Worm (Caenorhabditis elegans) whole organism, mixed stage, embryonic: ENCODE measurements around the gene C02F5.14.

Experiments
- bed-3 ChIP-seq: fragments of 200-800 bp; sonication (Bioruptor generic); optimal IDR thresholded peaks from 3 replicates; lab custom pipeline; 2018; ENCODE audit warnings: mild to moderate bottlenecking, missing genetic modification characterization, moderate library complexity, missing compliant biosample characterization
- blmp-1 ChIP-seq: fragments of 150-350 bp; optimal IDR thresholded peaks from 2 replicates; lab custom pipeline; 2014; ENCODE audit warnings: missing biosample characterization, missing genetic modification characterization
- ceh-39 ChIP-seq: fragments of 150-350 bp; optimal IDR thresholded peaks from 2 replicates; lab custom pipeline; 2014; ENCODE audit warnings: missing biosample characterization, missing genetic modification characterization
- ceh-83 ChIP-seq: fragments of 200-800 bp; sonication (Bioruptor generic); optimal IDR thresholded peaks from 2 replicates; lab custom pipeline; 2018; ENCODE audit warnings: mild to moderate bottlenecking, missing genetic modification characterization, missing compliant biosample characterization
- ces-1 ChIP-seq: fragments of 150-350 bp; optimal IDR thresholded peaks from 2 replicates; lab custom pipeline; 2014; ENCODE audit warnings: missing biosample characterization, missing genetic modification reagents, missing genetic modification characterization
- drap-1 ChIP-seq: fragments of 200-800 bp; sonication (Bioruptor generic); optimal IDR thresholded peaks from 3 replicates; lab custom pipeline; 2018; ENCODE audit warnings: mild to moderate bottlenecking, missing genetic modification characterization, missing compliant biosample characterization
- elt-1 ChIP-seq: sonication (generic microtip); optimal IDR thresholded peaks from 2 replicates; lab custom pipeline; 2017; ENCODE audit warnings: missing genetic modification characterization, mild to moderate bottlenecking, missing compliant biosample characterization, antibody characterized with exemption, moderate library complexity, borderline replicate concordance; ENCODE audit not compliant: insufficient read depth
- elt-3 ChIP-seq: fragments of 150-350 bp; optimal IDR thresholded peaks from 2 replicates; lab custom pipeline; 2014; ENCODE audit warnings: missing biosample characterization, missing genetic modification characterization
- flh-1 ChIP-seq: fragments of 200-800 bp; sonication (Bioruptor generic); optimal IDR thresholded peaks from 2 replicates; lab custom pipeline; 2018; ENCODE audit warnings: mild to moderate bottlenecking, missing genetic modification characterization, moderate library complexity, missing compliant biosample characterization
- ham-2 ChIP-seq: fragments of 200-800 bp; sonication (Bioruptor generic); optimal IDR thresholded peaks from 2 replicates; lab custom pipeline; 2018; ENCODE audit warnings: mild to moderate bottlenecking, missing genetic modification characterization, missing compliant biosample characterization
- hlh-1 ChIP-seq: fragments of 150-350 bp; optimal IDR thresholded peaks from 2 replicates; lab custom pipeline; 2014; ENCODE audit warnings: missing biosample characterization, missing genetic modification reagents, missing genetic modification characterization
- lin-13 ChIP-seq: fragments of 150-350 bp; optimal IDR thresholded peaks from 2 replicates; lab custom pipeline; 2014; ENCODE audit warnings: missing biosample characterization, missing genetic modification characterization
- lin-32 ChIP-seq: fragments of 200-800 bp; sonication (Bioruptor generic); optimal IDR thresholded peaks from 2 replicates; lab custom pipeline; 2018; ENCODE audit warnings: mild to moderate bottlenecking, missing genetic modification characterization, missing compliant biosample characterization
- lsy-2 ChIP-seq: fragments of 150-350 bp; optimal IDR thresholded peaks from 2 replicates; lab custom pipeline; 2014; ENCODE audit warnings: missing biosample characterization, missing genetic modification characterization
- mab-5 ChIP-seq: fragments of 150-350 bp; optimal IDR thresholded peaks from 2 replicates; lab custom pipeline; 2014; ENCODE audit warnings: missing biosample characterization, missing genetic modification characterization
- mep-1 ChIP-seq: fragments of 150-350 bp; optimal IDR thresholded peaks from 2 replicates; lab custom pipeline; 2017; ENCODE audit warnings: missing biosample characterization, missing genetic modification reagents, missing genetic modification characterization, inconsistent platforms
- mls-2 ChIP-seq: sonication (generic microtip); optimal IDR thresholded peaks from 2 replicates; lab custom pipeline; 2016; ENCODE audit warnings: mild to moderate bottlenecking, missing genetic modification characterization, moderate library complexity, missing compliant biosample characterization
- nhr-12 ChIP-seq: fragments of 150-350 bp; optimal IDR thresholded peaks from 2 replicates; lab custom pipeline; 2014; ENCODE audit warnings: missing biosample characterization, missing genetic modification characterization
- nhr-237 ChIP-seq: fragments of 150-350 bp; optimal IDR thresholded peaks from 2 replicates; lab custom pipeline; 2014; ENCODE audit warnings: missing biosample characterization, missing genetic modification characterization
- nhr-28 ChIP-seq: fragments of 150-350 bp; optimal IDR thresholded peaks from 2 replicates; lab custom pipeline; 2014; ENCODE audit warnings: missing biosample characterization, missing genetic modification characterization
- nhr-76 ChIP-seq: sonication (generic microtip); optimal IDR thresholded peaks from 2 replicates; lab custom pipeline; 2017; ENCODE audit warnings: missing biosample characterization, missing genetic modification characterization
- pha-4 ChIP-seq: fragments of 150-350 bp; optimal IDR thresholded peaks from 2 replicates; lab custom pipeline; 2018; ENCODE audit warnings: missing biosample characterization, missing genetic modification reagents, missing genetic modification characterization
- snpc-4 ChIP-seq: fragments of 150-350 bp; optimal IDR thresholded peaks from 2 replicates; lab custom pipeline; 2014; ENCODE audit warnings: missing biosample characterization, missing genetic modification characterization
- tbx-8 ChIP-seq: fragments of 200-800 bp; sonication (Bioruptor generic); optimal IDR thresholded peaks from 2 replicates; lab custom pipeline; 2018; ENCODE audit warnings: mild to moderate bottlenecking, missing genetic modification characterization, moderate library complexity, missing compliant biosample characterization
- unc-120 ChIP-seq: sonication (generic microtip); optimal IDR thresholded peaks from 2 replicates; lab custom pipeline; 2017; ENCODE audit warnings: missing genetic modification characterization, missing compliant biosample characterization; ENCODE audit not compliant: poor library complexity, severe bottlenecking
- unc-62 ChIP-seq: fragments of 150-350 bp; optimal IDR thresholded peaks from 2 replicates; lab custom pipeline; 2014; ENCODE audit warnings: missing biosample characterization, missing genetic modification reagents, missing genetic modification characterization
- zip-8 ChIP-seq: fragments of 150-350 bp; optimal IDR thresholded peaks from 2 replicates; lab custom pipeline; 2014; ENCODE audit warnings: missing biosample characterization, missing genetic modification characterization

C02F5.14 gene

DNA sequence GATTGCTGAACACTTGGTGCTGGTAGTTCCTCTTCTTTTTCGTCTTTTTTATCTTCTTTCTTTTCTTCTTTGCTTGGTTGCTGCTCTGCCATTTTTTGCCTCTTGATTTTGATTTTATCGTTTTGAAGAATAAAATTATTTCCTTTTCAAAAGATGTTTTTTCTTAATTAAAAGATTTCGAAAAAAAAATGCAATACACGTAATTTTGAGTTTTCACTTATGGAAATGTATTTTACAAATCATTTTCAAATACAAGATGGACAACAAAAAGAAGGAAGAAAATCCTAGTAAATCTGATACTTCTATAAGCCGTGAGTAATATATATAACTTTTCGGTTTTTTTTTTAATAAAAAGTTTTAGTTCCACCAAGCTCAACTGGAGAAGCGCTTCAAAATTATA lies 14.1 kb upstream of the C02F5.14 start, which contains the start of the genes C02F5.10 and C02F5.2:
C02F5.10 (minus strand) TSS at position 101 of the 400 bp plus-strand sequence.
C02F5.2 (plus strand) TSS at position 239 of the 400 bp plus-strand sequence.
- TF ChIP-seq hlh-1 (no peak), tbx-8 (GFP tag; lab: Kevin White, UChicago) (no peak)
- TF ChIP-seq, all 35 proteins: peak for 0

DNA sequence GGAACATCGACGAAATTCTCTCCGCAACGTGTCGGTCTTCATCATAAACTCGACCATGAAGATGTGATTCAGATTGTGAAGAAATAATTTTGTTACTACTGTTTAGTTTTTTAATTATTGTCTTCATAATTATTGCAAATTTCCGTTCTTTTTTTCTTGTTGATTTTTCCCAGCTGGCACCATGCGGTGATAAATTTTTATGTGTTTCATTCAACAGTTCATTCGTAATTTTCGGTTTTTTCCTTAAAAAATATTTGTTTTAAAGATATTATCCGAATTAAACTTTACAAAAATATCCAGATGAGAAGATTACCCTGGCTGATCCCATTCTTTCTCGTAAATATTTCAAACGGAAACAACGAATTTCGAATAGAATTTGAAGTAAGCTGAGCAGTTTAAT lies 11.7 kb upstream of the C02F5.14 start, which contains the start of gene C02F5.13:
C02F5.13 (plus strand) TSS at position 301 of the 400 bp plus-strand sequence.
- no peak for TF ChIP-seq unc-62
- TF ChIP-seq unc-120 (tag; lab: Kevin White, UChicago), result no peak
- TF ChIP-seq nhr-28 (tag; lab: Kevin White, UChicago), result no peak
- TF ChIP-seq tbx-8 (GFP tag; lab: Kevin White, UChicago), result no peak
- no peak for TF ChIP-seq blmp-1
- TF ChIP-seq bed-3 (GFP tag; lab: Kevin White, UChicago), result no peak

DNA sequence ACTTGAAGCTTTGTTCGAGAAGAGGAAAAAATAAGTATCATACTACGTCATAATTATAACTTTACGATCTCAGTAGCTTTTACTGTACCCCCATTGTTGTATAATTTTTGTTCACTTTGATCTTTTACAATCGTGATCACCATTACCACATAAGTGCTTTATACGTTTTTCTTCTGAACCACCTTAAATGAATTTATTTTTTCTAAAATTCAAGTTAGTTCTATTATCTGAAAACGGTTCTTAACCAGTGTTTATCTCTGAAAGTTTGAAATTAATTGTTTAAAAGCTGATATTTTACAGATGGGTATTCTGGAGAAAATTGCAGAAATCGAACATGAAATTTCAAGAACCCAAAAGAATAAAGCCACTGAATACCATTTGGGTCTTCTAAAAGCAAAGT lies 10.3 kb upstream of the C02F5.14 start, which contains the start of gene C02F5.3:
C02F5.3 (plus strand) TSS at position 301 of the 400 bp plus-strand sequence.
- TF ChIP-seq ham-2, result no peak
- TF ChIP-seq mab-5 (tag; lab: Kevin White, UChicago), result no peak
- TF ChIP-seq blmp-1, result no peak
- no peak for TF ChIP-seq lin-32 (GFP tag; lab: Kevin White, UChicago)
- no peak for TF ChIP-seq nhr-28 (tag; lab: Kevin White, UChicago)
- no peak for TF ChIP-seq hlh-1
- no peak for TF ChIP-seq snpc-4
- TF ChIP-seq nhr-12 (tag; lab: Kevin White, UChicago), result no peak

DNA sequence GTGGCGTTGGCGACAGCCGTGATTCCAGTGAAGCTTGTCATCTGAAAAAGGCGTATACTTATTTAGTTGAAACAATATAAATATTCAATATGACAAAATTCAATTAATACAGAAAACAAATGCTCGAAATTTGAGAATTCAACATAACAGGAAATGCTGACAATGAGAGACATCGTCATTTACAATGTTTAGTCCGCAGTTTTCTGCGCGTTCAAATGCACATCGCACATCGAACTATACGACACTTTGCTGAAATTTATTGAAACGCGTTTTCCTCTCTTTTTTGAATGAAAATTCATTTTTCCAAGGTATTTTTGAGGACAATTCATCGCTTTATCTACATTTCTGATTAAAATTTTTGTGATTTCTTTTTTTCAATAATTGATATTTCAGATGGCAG lies 8.7 kb upstream of the C02F5.14 start, which contains the start of the genes pbs-6 and cids-1:
pbs-6 (minus strand) TSS at position 41 of the 400 bp plus-strand sequence.
cids-1 (plus strand) TSS at position 394 of the 400 bp plus-strand sequence.
- TF ChIP-seq hlh-1 (peak; percentile 6), nhr-28 (tag; lab: Kevin White, UChicago) (no peak), ceh-39 (no peak), mab-5 (tag; lab: Kevin White, UChicago) (no peak), lsy-2 (tag; lab: Kevin White, UChicago) (peak; percentile 6), ham-2 (no peak)

DNA sequence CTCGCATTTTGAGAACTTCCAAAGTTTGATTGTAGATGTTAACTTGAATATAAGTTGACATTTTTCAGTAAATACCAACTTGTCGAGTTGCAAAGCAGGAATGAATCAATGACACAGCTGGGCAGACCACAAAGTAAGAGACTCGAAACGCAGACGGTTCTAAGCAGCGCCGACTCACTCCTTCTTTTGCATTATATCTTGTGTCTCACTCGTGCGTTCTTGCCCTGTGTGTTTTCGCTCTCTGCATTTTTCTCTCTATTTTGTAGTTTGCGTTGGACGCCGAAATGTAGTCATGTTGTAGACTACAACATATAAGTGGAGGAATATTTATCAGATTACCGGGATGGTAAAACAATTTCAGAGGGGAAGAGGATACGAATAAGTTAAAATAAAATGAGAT lies 7.5 kb upstream of the C02F5.14 start, which contains the start of gene C02F5.12:
C02F5.12 (minus strand) TSS at position 221 of the 400 bp plus-strand sequence.
- TF ChIP-seq ceh-83 (GFP tag; lab: Kevin White, UChicago) (no peak), lin-13 (tag; lab: Kevin White, UChicago) (no peak), nhr-237 (tag; lab: Kevin White, UChicago) (no peak), hlh-1 (no peak), snpc-4 (no peak), ces-1 (GFP tag; lab: Kevin White, UChicago) (no peak), ceh-39 (no peak), mep-1 (tag; lab: Kevin White, UChicago) (peak; percentile 6), mls-2 (tag; lab: Kevin White, UChicago) (no peak), drap-1 (GFP tag; lab: Kevin White, UChicago) (no peak), nhr-12 (tag; lab: Kevin White, UChicago) (peak; percentile 95), pha-4 (tag; lab: Kevin White, UChicago) (no peak), nhr-28 (tag; lab: Kevin White, UChicago) (peak; percentile 19), blmp-1 (no peak), lsy-2 (tag; lab: Kevin White, UChicago) (peak; percentile 3), zip-8 (tag; lab: Kevin White, UChicago) (no peak)
- TF ChIP-seq, all 35 proteins: peak for 4

DNA sequence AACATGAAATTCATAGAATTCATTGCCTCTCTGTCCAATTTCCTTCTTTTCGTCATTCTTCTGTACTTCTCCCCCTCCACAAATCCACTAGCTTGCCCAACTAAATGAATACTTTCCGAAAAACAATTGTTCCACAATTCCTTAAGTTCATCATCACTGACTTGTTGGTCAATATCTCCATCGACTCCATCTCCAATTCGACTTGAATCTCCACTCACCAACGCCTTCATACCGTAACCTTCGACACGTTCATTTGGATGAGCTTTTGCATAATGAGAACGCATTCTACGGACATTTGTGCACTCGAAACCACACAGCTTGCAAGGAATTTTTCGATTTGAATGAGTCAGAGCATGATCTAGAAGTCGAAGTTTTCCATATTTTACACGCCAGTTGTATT lies 5.6 kb upstream of the C02F5.14 start:
- TF ChIP-seq ceh-83 (GFP tag; lab: Kevin White, UChicago) (no peak), elt-3 (tag; lab: Kevin White, UChicago) (no peak), nhr-76 (no peak), ces-1 (GFP tag; lab: Kevin White, UChicago) (no peak), hlh-1 (no peak), lin-32 (GFP tag; lab: Kevin White, UChicago) (no peak), tbx-8 (GFP tag; lab: Kevin White, UChicago) (no peak), flh-1 (no peak), pha-4 (tag; lab: Kevin White, UChicago) (no peak), elt-1 (tag; lab: Kevin White, UChicago) (no peak), snpc-4 (no peak), unc-62 (no peak), nhr-237 (tag; lab: Kevin White, UChicago) (no peak), drap-1 (GFP tag; lab: Kevin White, UChicago) (no peak)
